Fruit fly (Drosophila melanogaster): Measurements from ENCODE around the gene Saf-B.

DNA sequence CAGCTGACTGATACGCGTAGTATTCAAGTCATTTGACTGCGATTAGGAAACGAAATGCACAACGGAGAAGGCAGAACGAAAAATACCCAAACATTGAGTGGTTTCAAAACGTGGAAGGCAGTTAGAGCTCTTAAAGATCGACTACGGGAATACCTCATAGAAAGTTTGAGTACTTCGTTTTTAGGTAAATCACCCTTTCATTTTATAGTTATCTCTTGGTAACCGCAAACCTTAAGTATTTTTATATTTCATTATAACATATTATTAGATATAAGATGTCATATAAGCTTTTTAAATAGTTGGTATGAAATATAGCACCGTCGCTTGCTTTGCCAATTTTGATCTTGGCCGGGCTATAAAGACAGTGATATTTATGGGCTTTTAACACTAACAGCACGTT lies 27.9 kb downstream of the Saf-B start:
- TF ChIP-seq kay (GFP tag; ENCODE audit: borderline replicate concordance), result no peak
- no peak for TF ChIP-seq bab1 (GFP tag; optimal IDR thresholded peaks at IDR 0.05)
- no peak for TF ChIP-seq pad (GFP tag; optimal IDR thresholded peaks at IDR 0.05)
- TF ChIP-seq CG7101 (tag; optimal IDR thresholded peaks at IDR 0.05), result no peak
- no peak for TF ChIP-seq CG33017 (tag; optimal IDR thresholded peaks at IDR 0.05)
- TF ChIP-seq Clk (GFP tag; optimal IDR thresholded peaks at IDR 0.05), result no peak
- TF ChIP-seq tj (GFP tag; optimal IDR thresholded peaks at IDR 0.05), result no peak
- TF ChIP-seq CG14711 (tag; optimal IDR thresholded peaks at IDR 0.05), result no peak
- TF ChIP-seq Hr96 (GFP tag; optimal IDR thresholded peaks at IDR 0.05), result no peak
- no peak for TF ChIP-seq CG7045 (GFP tag; optimal IDR thresholded peaks at IDR 0.05)
- TF ChIP-seq cic (GFP tag; optimal IDR thresholded peaks at IDR 0.05), result no peak
- TF ChIP-seq CG1620 (GFP tag; optimal IDR thresholded peaks at IDR 0.05), result no peak
- TF ChIP-seq Mnt (GFP tag; optimal IDR thresholded peaks at IDR 0.05), result no peak
- no peak for TF ChIP-seq CG11617 (GFP tag; optimal IDR thresholded peaks at IDR 0.05)
